Fruit fly (Drosophila melanogaster) S2 (cell line): ENCODE results near the gene Nepl17.

ENCODE experiments used
- CG8478 ChIP-seq: fragments of >200 bp; optimal IDR thresholded peaks from 2 replicates; lab custom pipeline; 2018
- CTCF ChIP-seq, 2 experiments: fragments of >200 bp; optimal IDR thresholded peaks; 2 replicates each; lab custom pipeline; 2018

DNA sequence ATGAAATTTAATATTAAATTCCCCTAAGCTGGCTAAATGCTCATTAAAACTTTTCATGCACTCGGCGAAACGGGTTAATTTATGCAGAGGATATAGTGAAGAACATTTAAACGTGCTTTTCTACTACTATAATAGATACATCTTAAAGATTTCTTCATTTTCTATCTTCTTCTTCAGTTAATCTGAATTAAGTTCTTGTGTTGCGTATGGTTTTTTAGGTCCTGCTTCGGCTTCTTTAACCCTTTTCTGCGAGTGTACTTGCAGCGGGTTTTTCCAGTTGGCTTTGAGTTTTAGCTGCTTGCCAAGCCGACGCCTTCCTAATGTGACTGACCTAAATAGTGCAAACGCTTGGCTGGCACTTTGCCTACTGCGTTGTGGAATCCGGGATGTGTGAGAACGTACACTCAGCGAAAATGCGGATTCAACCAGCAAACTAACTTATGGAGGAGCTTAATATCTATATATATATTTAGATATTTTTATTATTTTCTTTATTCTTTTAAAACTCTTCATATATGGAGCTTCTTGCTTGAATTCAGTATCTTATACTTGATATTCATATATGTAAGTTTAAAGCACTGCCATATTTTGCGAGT lies 21.9 kb upstream of the Nepl17 start:
- TF ChIP-seq CG8478 (no peak), CTCF (optimal IDR thresholded peaks at IDR 0.05; lab: Kevin White, UChicago) (no peak)
